Worm (Caenorhabditis elegans) whole organism, young adult: ENCODE measurements around the gene mboa-4.

Experiments
- D2030.7 ChIP-seq: fragments of 200-800 bp; sonication (Bioruptor generic); IDR thresholded peaks from 2 replicates; pipeline ENCODE4 v1.3.6; 2022; ENCODE audit warnings: missing genetic modification reagents, missing genetic modification characterization, missing compliant biosample characterization
- dox-1 ChIP-seq: fragments of 200-800 bp; sonication (Bioruptor generic); IDR thresholded peaks from 2 replicates; pipeline ENCODE4 v1.3.6; 2022; ENCODE audit warnings: missing genetic modification reagents, missing genetic modification characterization, missing compliant biosample characterization

- TF ChIP-seq dox-1 (GFP tag; lab: Robert Waterston, UW) (peak; percentile 31; the same call in 1 of the 2 replicates), D2030.7 (GFP tag; lab: Robert Waterston, UW) (no peak)
These were observed 10.9 kb downstream of the mboa-4 start for ce11 chrIV:11148788-11149366.
